Fruit fly (Drosophila melanogaster): Measurements from ENCODE around the gene TTLL1B.
A peak's percentile ranks its signal among the peaks of the same experiment; 100 is the strongest.

The TTLL1B gene

dm6 chr3L:4611311-4611710 is 36.8 kb upstream of the TTLL1B start (continued):
- TF ChIP-seq inv (GFP tag; IDR thresholded peaks at IDR 0.05; ENCODE audit: partially characterized antibody) (no peak), Side (GFP tag; optimal IDR thresholded peaks at IDR 0.05) (peak; percentile 65), Blimp-1 (GFP tag; optimal IDR thresholded peaks at IDR 0.05) (peak; percentile 83), Mrtf (GFP tag; IDR thresholded peaks at IDR 0.05) (peak; percentile 70; the same call in 2 of the 3 replicates), nmo (GFP tag; optimal IDR thresholded peaks at IDR 0.05) (peak; percentile 77), CG14667 (GFP tag; IDR thresholded peaks at IDR 0.05) (peak; percentile 64), CG31224 (GFP tag; IDR thresholded peaks at IDR 0.05) (peak; percentile 50; the same call in 1 of the 2 replicates), CG14965 (GFP tag; optimal IDR thresholded peaks at IDR 0.05; ENCODE audit: borderline replicate concordance) (no peak), Six4 (GFP tag; optimal IDR thresholded peaks at IDR 0.05) (peak; percentile 67), hkb (optimal IDR thresholded peaks at IDR 0.05) (no peak), hkb (GFP tag; IDR thresholded peaks at IDR 0.05) (peak; percentile 83), CG4424 (GFP tag; optimal IDR thresholded peaks at IDR 0.05) (peak; percentile 69), prd (optimal IDR thresholded peaks at IDR 0.05) (no peak), prd (GFP tag; IDR thresholded peaks at IDR 0.05) (peak; percentile 89), CG3838 (GFP tag; optimal IDR thresholded peaks at IDR 0.05) (peak; percentile 23), luna (GFP tag; optimal IDR thresholded peaks at IDR 0.05) (no peak), CG4820 (GFP tag; optimal IDR thresholded peaks at IDR 0.05) (peak; percentile 80), tll (GFP tag; optimal IDR thresholded peaks at IDR 0.05) (no peak), CG1832 (GFP tag; optimal IDR thresholded peaks at IDR 0.05) (no peak), CG11093 (GFP tag; IDR thresholded peaks at IDR 0.05) (peak; percentile 61), CG17385 (GFP tag; optimal IDR thresholded peaks at IDR 0.05) (peak; percentile 55), so (GFP tag; IDR thresholded peaks at IDR 0.05) (peak; percentile 57; the same call in 1 of the 3 replicates), CG15073 (GFP tag; optimal IDR thresholded peaks at IDR 0.05) (peak; percentile 18), Poxn (GFP tag; IDR thresholded peaks at IDR 0.05) (no peak), usp (GFP tag; optimal IDR thresholded peaks at IDR 0.05) (no peak), Chrac-16 (GFP tag; optimal IDR thresholded peaks at IDR 0.05) (peak; percentile 59), CG2120 (GFP tag; optimal IDR thresholded peaks at IDR 0.05) (no peak), Hsf (GFP tag; optimal IDR thresholded peaks at IDR 0.05) (peak; percentile 68), yki (optimal IDR thresholded peaks at IDR 0.05) (no peak), disco-r (GFP tag; optimal IDR thresholded peaks at IDR 0.05) (peak; percentile 40), dati (GFP tag; IDR thresholded peaks at IDR 0.05) (0 out of 2 replicates have a peak, but pooled peaks have one; percentile 32), hbn (GFP tag; IDR thresholded peaks at IDR 0.05; ENCODE audit: partially characterized antibody) (no peak), CG15269 (tag; optimal IDR thresholded peaks at IDR 0.05) (peak; percentile 14), CG11398 (GFP tag; optimal IDR thresholded peaks at IDR 0.05) (no peak), Tbp (GFP tag; optimal IDR thresholded peaks at IDR 0.05) (no peak), sd (tag; optimal IDR thresholded peaks at IDR 0.05) (no peak), CG9215 (GFP tag; IDR thresholded peaks at IDR 0.05) (no peak), bsh (GFP tag; optimal IDR thresholded peaks at IDR 0.05) (peak; percentile 58 to 89), mirr (GFP tag; optimal IDR thresholded peaks at IDR 0.05) (no peak), slou (GFP tag; optimal IDR thresholded peaks at IDR 0.05) (no peak), CG13123 (GFP tag; optimal IDR thresholded peaks at IDR 0.05) (no peak), CG15601 (tag; optimal IDR thresholded peaks at IDR 0.05) (peak; percentile 64), CG10321 (GFP tag; IDR thresholded peaks at IDR 0.05) (peak; percentile 13; the same call in 1 of the 2 replicates), CG10267 (tag; optimal IDR thresholded peaks at IDR 0.05) (peak; percentile 68), kni (GFP tag; optimal IDR thresholded peaks at IDR 0.05) (no peak), Usf (GFP tag; optimal IDR thresholded peaks at IDR 0.05) (peak; percentile 20), Ets97D (GFP tag; optimal IDR thresholded peaks at IDR 0.05) (peak; percentile 27), CG10543 (GFP tag; optimal IDR thresholded peaks at IDR 0.05) (no peak), grn (GFP tag; optimal IDR thresholded peaks at IDR 0.05) (no peak), sim (GFP tag; IDR thresholded peaks at IDR 0.05) (peak; percentile 84), Dref (GFP tag; IDR thresholded peaks at IDR 0.05) (no peak), hb (GFP tag; IDR thresholded peaks at IDR 0.05; ENCODE audit: partially characterized antibody) (no peak)

Data from whole organism, embryonic.